Worm (Caenorhabditis elegans) whole organism, L4 larva: ENCODE measurements around the gene slcf-2.

Experiments
- ctbp-1 ChIP-seq: fragments of 200-800 bp; sonication (Bioruptor generic); IDR thresholded peaks from 2 replicates; pipeline ENCODE4 v1.3.6; 2022; ENCODE audit warnings: missing genetic modification reagents, missing genetic modification characterization, missing compliant biosample characterization
- nhr-42 ChIP-seq: fragments of 200-800 bp; sonication (Bioruptor generic); IDR thresholded peaks from 2 replicates; pipeline ENCODE4 v1.3.6; 2022; ENCODE audit warnings: missing genetic modification characterization, missing compliant biosample characterization

ce11 chrX:3444514-3444913 is 50.9 kb downstream of the slcf-2 start, which contains the start of gene ZK813.7:
- TF ChIP-seq nhr-42 (GFP tag; lab: Robert Waterston, UW): no peak
- TF ChIP-seq ctbp-1: no peak
